Worm (Caenorhabditis elegans) whole organism, young adult: ENCODE measurements around the gene F47G3.1.

Experiments used
- B0019.2 ChIP-seq: fragments of 200-800 bp; sonication (Bioruptor generic); conservative IDR thresholded peaks from 2 replicates; pipeline ENCODE4 v1.3.6; 2022; ENCODE audit warnings: missing genetic modification reagents, missing genetic modification characterization, missing compliant biosample characterization
- B0035.1 ChIP-seq: sonication (generic microtip); optimal IDR thresholded peaks from 2 replicates; lab custom pipeline; 2016; ENCODE audit warnings: missing genetic modification characterization, mild to moderate bottlenecking, missing compliant biosample characterization, missing genotype, missing genetic modification reagents
- B0261.1 ChIP-seq: sonication (generic microtip); optimal IDR thresholded peaks from 2 replicates; lab custom pipeline; 2016; ENCODE audit warnings: mild to moderate bottlenecking, missing genetic modification characterization, moderate library complexity, missing compliant biosample characterization
- F23B12.7 ChIP-seq: sonication (generic microtip); optimal IDR thresholded peaks from 2 replicates; lab custom pipeline; 2017; ENCODE audit warnings: missing genetic modification characterization, mild to moderate bottlenecking, missing compliant biosample characterization, antibody characterized with exemption, moderate library complexity; ENCODE audit not compliant: insufficient read depth
- F33H1.4 ChIP-seq: fragments of 200-800 bp; sonication (Bioruptor generic); IDR thresholded peaks from 2 replicates; pipeline ENCODE4 v1.3.6; 2022; ENCODE audit warnings: missing genetic modification reagents, missing genetic modification characterization, missing compliant biosample characterization
- F37B4.10 ChIP-seq: fragments of 200-800 bp; sonication (Bioruptor generic); IDR thresholded peaks from 2 replicates; pipeline ENCODE4 v1.3.6; 2022; ENCODE audit warnings: missing genetic modification characterization, missing compliant biosample characterization
- aptf-3 ChIP-seq: fragments of 200-800 bp; sonication (Bioruptor generic); IDR thresholded peaks from 2 replicates; pipeline ENCODE4 v1.3.6; 2022; ENCODE audit warnings: missing genetic modification characterization, missing compliant biosample characterization
- athp-1 ChIP-seq: sonication (generic microtip); optimal IDR thresholded peaks from 2 replicates; lab custom pipeline; 2017; ENCODE audit warnings: mild to moderate bottlenecking, missing genetic modification characterization, missing compliant biosample characterization
- attf-3 ChIP-seq: fragments of 200-800 bp; sonication (Bioruptor generic); conservative IDR thresholded peaks from 2 replicates; pipeline ENCODE4 v1.3.6; 2022; ENCODE audit warnings: missing genetic modification reagents, missing genetic modification characterization, missing compliant biosample characterization
- attf-5 ChIP-seq: fragments of 200-800 bp; sonication (Bioruptor generic); optimal IDR thresholded peaks from 2 replicates; lab custom pipeline; 2018; ENCODE audit warnings: mild to moderate bottlenecking, missing genetic modification characterization, missing compliant biosample characterization
- bed-2 ChIP-seq: fragments of 200-800 bp; sonication (Bioruptor generic); IDR thresholded peaks from 2 replicates; pipeline ENCODE4 v1.3.6; 2022; ENCODE audit warnings: missing genetic modification reagents, missing genetic modification characterization, missing compliant biosample characterization
- cebp-1 ChIP-seq, 2 experiments: fragments of 200-800 bp in 1 of 2; sonication (Bioruptor generic) in 1 of 2; sonication (generic microtip) in 1 of 2; IDR thresholded peaks in 1 of 2; optimal IDR thresholded peaks in 1 of 2; 2 replicates each; pipeline versions ENCODE4 v1.3.6 to Lab custom; 2017 to 2022; ENCODE audit warnings: missing compliant biosample characterization in 2 of 2, missing genetic modification characterization in 2 of 2, mild to moderate bottlenecking in 1 of 2, missing genetic modification reagents in 1 of 2, moderate library complexity in 1 of 2
- cebp-2 ChIP-seq: fragments of 200-800 bp; sonication (Bioruptor generic); IDR thresholded peaks from 2 replicates; pipeline ENCODE4 v1.3.6; 2022; ENCODE audit warnings: missing genetic modification characterization, missing compliant biosample characterization
- ceh-100 ChIP-seq: fragments of 200-800 bp; sonication (Bioruptor generic); IDR thresholded peaks from 2 replicates; pipeline ENCODE4 v1.3.6; 2022; ENCODE audit warnings: missing genetic modification reagents, missing genetic modification characterization, missing compliant biosample characterization
- ceh-40 ChIP-seq: fragments of 200-800 bp; sonication (Bioruptor generic); IDR thresholded peaks from 2 replicates; pipeline ENCODE4 v1.3.6; 2022; ENCODE audit warnings: missing genetic modification characterization, missing compliant biosample characterization
- efl-1 ChIP-seq: fragments of 150-350 bp; optimal IDR thresholded peaks from 2 replicates; lab custom pipeline; 2014; ENCODE audit warnings: missing biosample characterization, missing genetic modification reagents, missing genetic modification characterization
- egl-18 ChIP-seq: fragments of 200-800 bp; sonication (Bioruptor generic); IDR thresholded peaks from 2 replicates; pipeline ENCODE4 v1.3.6; 2022; ENCODE audit warnings: missing genetic modification reagents, missing genetic modification characterization, missing compliant biosample characterization
- gei-17 ChIP-seq: fragments of 200-800 bp; sonication (Bioruptor generic); optimal IDR thresholded peaks from 2 replicates; lab custom pipeline; 2018; ENCODE audit warnings: mild to moderate bottlenecking, missing genetic modification characterization, missing compliant biosample characterization
- him-1 ChIP-seq: sonication (generic microtip); optimal IDR thresholded peaks from 2 replicates; lab custom pipeline; 2016; ENCODE audit warnings: missing genotype, missing genetic modification reagents, missing genetic modification characterization, missing compliant biosample characterization
- hlh-12 ChIP-seq: sonication (generic microtip); optimal IDR thresholded peaks from 2 replicates; lab custom pipeline; 2016; ENCODE audit warnings: missing genetic modification characterization, missing compliant biosample characterization
- hlh-26 ChIP-seq: fragments of 200-800 bp; sonication (Bioruptor generic); conservative IDR thresholded peaks from 2 replicates; pipeline ENCODE4 v1.3.6; 2022; ENCODE audit warnings: missing genetic modification reagents, missing genetic modification characterization, missing compliant biosample characterization
- hrde-1 ChIP-seq: sonication (generic microtip); optimal IDR thresholded peaks from 2 replicates; lab custom pipeline; 2016; ENCODE audit warnings: missing genetic modification characterization, mild to moderate bottlenecking, missing compliant biosample characterization, moderate library complexity, missing genotype, missing genetic modification reagents, borderline replicate concordance
- hsf-1 ChIP-seq: fragments of 200-800 bp; sonication (Bioruptor generic); IDR thresholded peaks from 2 replicates; pipeline ENCODE4 v1.3.6; 2022; ENCODE audit warnings: missing genetic modification reagents, missing genetic modification characterization, missing compliant biosample characterization
- lin-35 ChIP-seq, 3 experiments: fragments of 150-350 bp in 2 of 3; sonication (generic microtip) in 1 of 3; optimal IDR thresholded peaks; 2 replicates each; lab custom pipeline; 2014 to 2018; ENCODE audit warnings: missing biosample characterization in 3 of 3, missing genetic modification characterization in 3 of 3, missing genetic modification reagents in 3 of 3
- lin-54 ChIP-seq: fragments of 200-800 bp; sonication (Bioruptor generic); optimal IDR thresholded peaks from 2 replicates; lab custom pipeline; 2018; ENCODE audit warnings: mild to moderate bottlenecking, missing genetic modification characterization, missing compliant biosample characterization
- lsy-27 ChIP-seq: sonication (generic microtip); optimal IDR thresholded peaks from 2 replicates; lab custom pipeline; 2017; ENCODE audit warnings: missing genetic modification characterization, mild to moderate bottlenecking, missing compliant biosample characterization, antibody characterized with exemption, missing genotype, borderline replicate concordance; ENCODE audit not compliant: insufficient read depth
- madf-3 ChIP-seq: fragments of 200-800 bp; sonication (Bioruptor generic); IDR thresholded peaks from 2 replicates; pipeline ENCODE4 v1.3.6; 2022; ENCODE audit warnings: missing genetic modification reagents, missing genetic modification characterization, missing compliant biosample characterization
- madf-8 ChIP-seq: fragments of 200-800 bp; sonication (Bioruptor generic); conservative IDR thresholded peaks from 2 replicates; pipeline ENCODE4 v1.3.6; 2022; ENCODE audit warnings: missing genetic modification reagents, missing genetic modification characterization, missing compliant biosample characterization
- mcd-1 ChIP-seq: fragments of 200-800 bp; sonication (Bioruptor generic); IDR thresholded peaks from 2 replicates; pipeline ENCODE4 v1.3.6; 2022; ENCODE audit warnings: missing genetic modification reagents, missing genetic modification characterization, missing compliant biosample characterization
- mes-4 ChIP-seq: sonication (generic microtip); optimal IDR thresholded peaks from 2 replicates; lab custom pipeline; 2016; ENCODE audit warnings: missing genotype, missing genetic modification characterization, missing compliant biosample characterization
- nfya-1 ChIP-seq: sonication (generic microtip); optimal IDR thresholded peaks from 2 replicates; lab custom pipeline; 2017; ENCODE audit warnings: antibody characterized with exemption, missing compliant biosample characterization, missing genetic modification characterization, borderline replicate concordance; ENCODE audit not compliant: insufficient read depth
- nfya-2 ChIP-seq: fragments of 200-800 bp; sonication (Bioruptor generic); IDR thresholded peaks from 2 replicates; pipeline ENCODE4 v1.3.6; 2022; ENCODE audit warnings: missing genetic modification reagents, missing genetic modification characterization, missing compliant biosample characterization
- nhr-90 ChIP-seq: sonication (generic microtip); optimal IDR thresholded peaks from 2 replicates; lab custom pipeline; 2016; ENCODE audit warnings: missing genotype, mild to moderate bottlenecking, missing genetic modification characterization, missing compliant biosample characterization
- pbrm-1 ChIP-seq: fragments of 200-800 bp; sonication (Bioruptor generic); IDR thresholded peaks from 2 replicates; pipeline ENCODE4 v1.3.6; 2022; ENCODE audit warnings: missing genetic modification reagents, missing genetic modification characterization, missing compliant biosample characterization
- rcor-1 ChIP-seq: fragments of 200-800 bp; sonication (Bioruptor generic); IDR thresholded peaks from 2 replicates; pipeline ENCODE4 v1.3.6; 2022; ENCODE audit warnings: missing genetic modification reagents, missing genetic modification characterization, missing compliant biosample characterization
- rpc-1 ChIP-seq, 2 experiments: fragments of 150-350 bp in 1 of 2; sonication (generic microtip) in 1 of 2; optimal IDR thresholded peaks; 2 replicates each; lab custom pipeline; 2014 to 2018; ENCODE audit warnings: missing biosample characterization in 1 of 2, missing genetic modification characterization in 1 of 2, missing genetic modification reagents in 1 of 2, missing genotype in 1 of 2
- sdz-38 ChIP-seq: sonication (generic microtip); optimal IDR thresholded peaks from 2 replicates; lab custom pipeline; 2016; ENCODE audit warnings: missing genotype, missing genetic modification characterization, missing compliant biosample characterization
- snpc-1.1 ChIP-seq: sonication (generic microtip); optimal IDR thresholded peaks from 2 replicates; lab custom pipeline; 2017; ENCODE audit warnings: missing genetic modification characterization, mild to moderate bottlenecking, missing compliant biosample characterization, antibody characterized with exemption, moderate library complexity, missing genotype, missing genetic modification reagents; ENCODE audit not compliant: insufficient read depth
- snpc-1.3 ChIP-seq: sonication (generic microtip); optimal IDR thresholded peaks from 2 replicates; lab custom pipeline; 2017; ENCODE audit warnings: missing genetic modification characterization, mild to moderate bottlenecking, missing compliant biosample characterization, antibody characterized with exemption, moderate library complexity, missing genotype, missing genetic modification reagents; ENCODE audit not compliant: insufficient read depth
- unc-130 ChIP-seq: sonication (generic microtip); optimal IDR thresholded peaks from 2 replicates; lab custom pipeline; 2016; ENCODE audit warnings: missing genetic modification reagents, missing genetic modification characterization, missing compliant biosample characterization
- unc-62 ChIP-seq: fragments of 150-350 bp; optimal IDR thresholded peaks from 2 replicates; lab custom pipeline; 2014; ENCODE audit warnings: missing biosample characterization, missing genetic modification reagents, missing genetic modification characterization
- xnd-1 ChIP-seq: sonication (generic microtip); optimal IDR thresholded peaks from 2 replicates; lab custom pipeline; 2016; ENCODE audit warnings: missing genotype, missing genetic modification reagents, missing genetic modification characterization, missing compliant biosample characterization
- ztf-22 ChIP-seq: fragments of 200-800 bp; sonication (Bioruptor generic); optimal IDR thresholded peaks from 2 replicates; lab custom pipeline; 2018; ENCODE audit warnings: mild to moderate bottlenecking, missing genetic modification characterization, moderate library complexity, missing compliant biosample characterization
- ztf-25 ChIP-seq: fragments of 200-800 bp; sonication (Bioruptor generic); IDR thresholded peaks from 2 replicates; pipeline ENCODE4 v1.3.6; 2022; ENCODE audit warnings: missing genetic modification reagents, missing genetic modification characterization, missing compliant biosample characterization
- ztf-26 ChIP-seq: sonication (generic microtip); optimal IDR thresholded peaks from 2 replicates; lab custom pipeline; 2017; ENCODE audit warnings: missing genetic modification characterization, missing compliant biosample characterization
- ztf-28 ChIP-seq: fragments of 200-800 bp; sonication (Bioruptor generic); IDR thresholded peaks from 2 replicates; pipeline ENCODE4 v1.3.6; 2022; ENCODE audit warnings: missing genetic modification reagents, missing genetic modification characterization, missing compliant biosample characterization
- ztf-3 ChIP-seq: fragments of 200-800 bp; sonication (Bioruptor generic); optimal IDR thresholded peaks from 2 replicates; lab custom pipeline; 2018; ENCODE audit warnings: mild to moderate bottlenecking, missing genetic modification characterization, missing compliant biosample characterization

F47G3.1 gene

ce11 chrX:2362872-2363271 lies 22.7 kb upstream of the F47G3.1 start:
- TF ChIP-seq F37B4.10 (GFP tag; lab: Robert Waterston, UW), result no peak
- 0 out of 2 replicates have a peak, but pooled peaks have one; percentile 29 for TF ChIP-seq hsf-1 (GFP tag; lab: Robert Waterston, UW)
- no peak for TF ChIP-seq B0261.1
- TF ChIP-seq madf-8 (GFP tag; lab: Robert Waterston, UW), result peak; percentile 29; the same call in 1 of the 2 replicates
- TF ChIP-seq athp-1, result no peak
- TF ChIP-seq ztf-25 (GFP tag; lab: Robert Waterston, UW), result no peak
- TF ChIP-seq ztf-26 (tag; lab: Kevin White, UChicago), result no peak
- peak; percentile 75; the same call in 1 of the 2 replicates for TF ChIP-seq rcor-1 (GFP tag; lab: Robert Waterston, UW)
- TF ChIP-seq snpc-1.3 (tag; lab: Kevin White, UChicago), result no peak
- no peak for TF ChIP-seq unc-62 (GFP tag; lab: Kevin White, UChicago)
- no peak for TF ChIP-seq F33H1.4 (GFP tag; lab: Robert Waterston, UW)
- no peak for TF ChIP-seq ztf-28 (GFP tag; lab: Robert Waterston, UW)
- TF ChIP-seq bed-2 (GFP tag; lab: Robert Waterston, UW), result no peak
- no peak for TF ChIP-seq attf-5
- no peak for TF ChIP-seq cebp-2 (GFP tag; lab: Robert Waterston, UW)
- no peak; the same call in 1 of the 2 replicates for TF ChIP-seq mcd-1
- TF ChIP-seq egl-18 (GFP tag; lab: Robert Waterston, UW), result no peak
- no peak for TF ChIP-seq lsy-27
- no peak for TF ChIP-seq unc-130 (GFP tag; lab: Kevin White, UChicago)
- TF ChIP-seq him-1 (tag; lab: Kevin White, UChicago), result peak; percentile 62
- TF ChIP-seq ztf-3 (GFP tag; lab: Kevin White, UChicago), result no peak
- TF ChIP-seq hlh-12 (tag; lab: Kevin White, UChicago), result no peak
- no peak for TF ChIP-seq B0035.1
- TF ChIP-seq efl-1 (GFP tag; lab: Kevin White, UChicago), result peak; percentile 40
- TF ChIP-seq rpc-1 (optimal IDR thresholded peaks at IDR 0.05; lab: Kevin White, UChicago), result no peak
- no peak for TF ChIP-seq rpc-1 (tag; optimal IDR thresholded peaks at IDR 0.05; lab: Kevin White, UChicago)
- TF ChIP-seq hrde-1, result no peak
- peak; percentile 80 for TF ChIP-seq snpc-1.1 (tag; lab: Kevin White, UChicago)
- TF ChIP-seq nhr-90, result no peak
- no peak for TF ChIP-seq aptf-3
- no peak for TF ChIP-seq ceh-100 (GFP tag; lab: Robert Waterston, UW)
- no peak for TF ChIP-seq lin-35 (GFP tag; optimal IDR thresholded peaks at IDR 0.05; lab: Kevin White, UChicago)
- TF ChIP-seq cebp-1 (GFP tag; IDR thresholded peaks at IDR 0.05; lab: Robert Waterston, UW), result no peak
- TF ChIP-seq cebp-1 (tag; optimal IDR thresholded peaks at IDR 0.05; lab: Kevin White, UChicago), result no peak
- TF ChIP-seq nfya-2 (GFP tag; lab: Robert Waterston, UW), result no peak
- no peak for TF ChIP-seq ztf-22 (GFP tag; lab: Kevin White, UChicago)
- peak; percentile 76 for TF ChIP-seq pbrm-1 (GFP tag; lab: Robert Waterston, UW)
- no peak for TF ChIP-seq lin-54 (GFP tag; lab: Kevin White, UChicago)
- TF ChIP-seq attf-3 (GFP tag; lab: Robert Waterston, UW), result no peak
- TF ChIP-seq hlh-26, result no peak
- no peak for TF ChIP-seq F23B12.7
- no peak for TF ChIP-seq xnd-1 (tag; lab: Kevin White, UChicago)
- TF ChIP-seq madf-3 (GFP tag; lab: Robert Waterston, UW), result 0 out of 2 replicates have a peak, but pooled peaks have one; percentile 19
- TF ChIP-seq nfya-1, result no peak
- TF ChIP-seq gei-17 (GFP tag; lab: Kevin White, UChicago), result no peak
- no peak for TF ChIP-seq B0019.2 (GFP tag; lab: Robert Waterston, UW)
- no peak for TF ChIP-seq sdz-38 (tag; lab: Kevin White, UChicago)
- no peak for TF ChIP-seq ceh-40 (GFP tag; lab: Robert Waterston, UW)
- no peak for TF ChIP-seq mes-4 (tag; lab: Kevin White, UChicago)
